Fruit fly (Drosophila melanogaster): ENCODE data around the gene Smvt.
A peak's percentile ranks its signal among the peaks of the same experiment; 100 is the strongest.

The Smvt gene

DNA sequence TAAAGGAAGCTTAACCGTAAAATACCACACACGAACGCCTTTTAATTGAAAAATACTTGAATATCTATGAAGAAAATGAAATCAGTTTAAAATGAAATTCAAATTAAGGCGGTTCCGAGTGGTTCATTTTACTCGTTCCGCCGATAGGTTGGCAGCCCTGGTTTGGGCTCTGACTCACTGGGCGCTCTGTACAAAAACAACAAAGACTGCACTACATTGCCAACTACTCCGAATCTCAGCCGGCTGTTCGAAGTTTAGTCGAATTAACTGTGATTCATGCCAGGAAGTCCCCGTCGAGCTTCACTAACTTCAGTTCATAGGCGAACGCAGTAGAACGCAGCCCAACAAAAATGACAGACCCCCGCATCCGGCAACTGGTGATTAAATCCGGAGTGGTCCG, 18.1 kb downstream of the Smvt start, which contains the start of gene Tbca:
Gene Tbca, plus strand, starts transcription at position 212 of the 400 bp plus-strand sequence.
- TF ChIP-seq Abd-B (GFP tag; optimal IDR thresholded peaks at IDR 0.05) (no peak), jim (GFP tag; optimal IDR thresholded peaks at IDR 0.05) (peak; percentile 35), brk (GFP tag; optimal IDR thresholded peaks at IDR 0.05) (no peak), sage (GFP tag; optimal IDR thresholded peaks at IDR 0.05) (no peak), HLH106 (tag; optimal IDR thresholded peaks at IDR 0.05) (no peak), N (GFP tag; optimal IDR thresholded peaks at IDR 0.05) (no peak), Dfd (GFP tag; optimal IDR thresholded peaks at IDR 0.05) (no peak), woc (GFP tag; optimal IDR thresholded peaks at IDR 0.05) (no peak), Myc (optimal IDR thresholded peaks at IDR 0.05) (peak; percentile 8), Mio (GFP tag; optimal IDR thresholded peaks at IDR 0.05) (no peak), OdsH (GFP tag; optimal IDR thresholded peaks at IDR 0.05) (no peak), rgr (GFP tag; optimal IDR thresholded peaks at IDR 0.05) (no peak), Jra (GFP tag; optimal IDR thresholded peaks at IDR 0.05) (peak; percentile 97), Rel (GFP tag; optimal IDR thresholded peaks at IDR 0.05) (no peak), Rel (tag; optimal IDR thresholded peaks at IDR 0.05) (peak; percentile 82), dsf (GFP tag; optimal IDR thresholded peaks at IDR 0.05; ENCODE audit: borderline replicate concordance) (no peak)

- TF ChIP-seq foxo (GFP tag; optimal IDR thresholded peaks at IDR 0.05) (peak in 1 of 2 experiments; percentile 26), jim (GFP tag; optimal IDR thresholded peaks at IDR 0.05) (no peak)
Measured at dm6 chr3R:31741278-31741677, 20.1 kb downstream of the Smvt start.

- no peak for TF ChIP-seq sv (GFP tag; optimal IDR thresholded peaks at IDR 0.05)
- no peak for TF ChIP-seq Dfd (GFP tag; optimal IDR thresholded peaks at IDR 0.05)
- no peak for TF ChIP-seq dmrt93B (GFP tag; optimal IDR thresholded peaks at IDR 0.05)
- no peak for TF ChIP-seq brk (GFP tag; optimal IDR thresholded peaks at IDR 0.05)
- TF ChIP-seq psq (GFP tag; optimal IDR thresholded peaks at IDR 0.05), result no peak
- no peak for TF ChIP-seq Sp1 (GFP tag; optimal IDR thresholded peaks at IDR 0.05)
- no peak for TF ChIP-seq sage (GFP tag; optimal IDR thresholded peaks at IDR 0.05)
- no peak for TF ChIP-seq foxo (GFP tag; optimal IDR thresholded peaks at IDR 0.05)
- TF ChIP-seq pan (optimal IDR thresholded peaks at IDR 0.05), result no peak
- no peak for TF ChIP-seq Jra (GFP tag; optimal IDR thresholded peaks at IDR 0.05)
- no peak for TF ChIP-seq Hr83 (GFP tag; optimal IDR thresholded peaks at IDR 0.05; ENCODE audit: poor library complexity, severe bottlenecking)
- no peak for TF ChIP-seq tai (GFP tag; optimal IDR thresholded peaks at IDR 0.05)
- no peak for TF ChIP-seq HLH106 (tag; optimal IDR thresholded peaks at IDR 0.05)
- TF ChIP-seq br (GFP tag; optimal IDR thresholded peaks at IDR 0.05), result no peak
- TF ChIP-seq Hr78 (GFP tag; optimal IDR thresholded peaks at IDR 0.05), result no peak
- TF ChIP-seq Vsx2 (GFP tag; optimal IDR thresholded peaks at IDR 0.05; ENCODE audit: partially characterized antibody), result no peak
- no peak for TF ChIP-seq fru (GFP tag; optimal IDR thresholded peaks at IDR 0.05)
Measured at dm6 chr3R:31739067-31739786, 22.2 kb downstream of the Smvt start.

dm6 chr3R:31738060-31738619, 23.2 kb downstream of the Smvt start, which contains the start of gene eEF1alpha2:
eEF1alpha2 (plus strand) TSS chr3R:31738468.
- TF ChIP-seq psq (GFP tag; optimal IDR thresholded peaks at IDR 0.05) (no peak), HLH106 (tag; optimal IDR thresholded peaks at IDR 0.05) (no peak), dsf (GFP tag; optimal IDR thresholded peaks at IDR 0.05; ENCODE audit: borderline replicate concordance) (no peak), Mio (GFP tag; optimal IDR thresholded peaks at IDR 0.05) (no peak), fru (GFP tag; optimal IDR thresholded peaks at IDR 0.05) (no peak), h (GFP tag; optimal IDR thresholded peaks at IDR 0.05) (no peak), Hr78 (GFP tag; optimal IDR thresholded peaks at IDR 0.05) (no peak), foxo (GFP tag; optimal IDR thresholded peaks at IDR 0.05) (no peak), Abd-B (GFP tag; optimal IDR thresholded peaks at IDR 0.05) (no peak), Vsx2 (GFP tag; optimal IDR thresholded peaks at IDR 0.05; ENCODE audit: partially characterized antibody) (no peak), Hr83 (GFP tag; optimal IDR thresholded peaks at IDR 0.05; ENCODE audit: poor library complexity, severe bottlenecking) (no peak), usp (GFP tag; optimal IDR thresholded peaks at IDR 0.05) (no peak), Dfd (GFP tag; optimal IDR thresholded peaks at IDR 0.05) (no peak), Hnf4 (GFP tag; optimal IDR thresholded peaks at IDR 0.05) (no peak), N (GFP tag; optimal IDR thresholded peaks at IDR 0.05) (no peak), sage (GFP tag; optimal IDR thresholded peaks at IDR 0.05) (no peak), pan (optimal IDR thresholded peaks at IDR 0.05) (no peak), lola (GFP tag; optimal IDR thresholded peaks at IDR 0.05) (no peak), Jra (GFP tag; optimal IDR thresholded peaks at IDR 0.05) (no peak)

All from whole organism, wandering third instar larva.